Fruit fly (Drosophila melanogaster) whole organism, embryonic: Measurements from ENCODE around the gene CG31381.

Experiments
- Abd-B ChIP-seq: fragments of 200-800 bp; sonication (Bioruptor generic); optimal IDR thresholded peaks from 2 replicates; lab custom pipeline; 2018; ENCODE audit warnings: missing biosample characterization, mild to moderate bottlenecking, missing genetic modification characterization, moderate library complexity
- Asciz ChIP-seq: fragments of 200-800 bp; sonication (Bioruptor generic); optimal IDR thresholded peaks from 2 replicates; lab custom pipeline; 2017; ENCODE audit warnings: missing biosample characterization, mild to moderate bottlenecking, missing genetic modification characterization, missing genetic modification reagents
- Bdp1 ChIP-seq: fragments of 200-800 bp; sonication (Bioruptor generic); optimal IDR thresholded peaks from 3 replicates; lab custom pipeline; 2016; ENCODE audit warnings: missing biosample characterization, missing genetic modification characterization
- Blimp-1 ChIP-seq: fragments of 200-800 bp; sonication (Bioruptor generic); optimal IDR thresholded peaks from 3 replicates; lab custom pipeline; 2018; ENCODE audit warnings: missing biosample characterization, missing genetic modification characterization, mild to moderate bottlenecking, moderate library complexity, missing genetic modification reagents
- CG13123 ChIP-seq: fragments of 200-800 bp; sonication (Bioruptor generic); optimal IDR thresholded peaks from 2 replicates; lab custom pipeline; 2016; ENCODE audit warnings: missing biosample characterization, missing genetic modification characterization
- CG13296 ChIP-seq: fragments of 200-800 bp; sonication (Bioruptor generic); optimal IDR thresholded peaks from 3 replicates; lab custom pipeline; 2018; ENCODE audit warnings: missing biosample characterization, mild to moderate bottlenecking, missing genetic modification characterization
- CG13775 ChIP-seq: fragments of 200-800 bp; sonication (Bioruptor generic); optimal IDR thresholded peaks from 3 replicates; lab custom pipeline; 2017; ENCODE audit warnings: missing biosample characterization, mild to moderate bottlenecking, missing genetic modification characterization
- CG15514 ChIP-seq: fragments of 200-800 bp; sonication (Bioruptor generic); optimal IDR thresholded peaks from 3 replicates; lab custom pipeline; 2017; ENCODE audit warnings: missing biosample characterization, missing genetic modification characterization, mild to moderate bottlenecking, moderate library complexity, missing genetic modification reagents
- CG1603 ChIP-seq: fragments of 200-800 bp; sonication (Bioruptor generic); optimal IDR thresholded peaks from 2 replicates; lab custom pipeline; 2019; ENCODE audit warnings: missing biosample characterization, mild to moderate bottlenecking, missing genetic modification characterization, moderate library complexity
- CG1792 ChIP-seq: fragments of 200-800 bp; sonication (Bioruptor generic); optimal IDR thresholded peaks from 2 replicates; lab custom pipeline; 2016; ENCODE audit warnings: missing biosample characterization, missing genetic modification characterization
- CG18619 ChIP-seq: fragments of 200-800 bp; sonication (Bioruptor generic); optimal IDR thresholded peaks from 3 replicates; lab custom pipeline; 2017; ENCODE audit warnings: missing biosample characterization, mild to moderate bottlenecking, missing genetic modification characterization
- CG2129 ChIP-seq: fragments of 200-800 bp; sonication (Bioruptor generic); IDR thresholded peaks from 2 replicates; pipeline ENCODE4 v1.3.6; 2022; ENCODE audit warnings: missing biosample characterization, missing genetic modification characterization; ENCODE audit not compliant: partially characterized antibody
- CG30020 ChIP-seq: fragments of 200-800 bp; optimal IDR thresholded peaks from 2 replicates; lab custom pipeline; 2019; ENCODE audit warnings: missing biosample characterization, mild to moderate bottlenecking, missing genetic modification characterization, moderate library complexity
- CG31388 ChIP-seq: fragments of 200-800 bp; sonication (Bioruptor generic); optimal IDR thresholded peaks from 2 replicates; lab custom pipeline; 2016; ENCODE audit warnings: missing biosample characterization, missing genetic modification characterization
- CG33213 ChIP-seq: fragments of 200-800 bp; sonication (Bioruptor generic); optimal IDR thresholded peaks from 3 replicates; lab custom pipeline; 2016; ENCODE audit warnings: missing biosample characterization, missing genetic modification characterization
- CG33557 ChIP-seq: fragments of 200-800 bp; sonication (Bioruptor generic); optimal IDR thresholded peaks from 2 replicates; lab custom pipeline; 2019; ENCODE audit warnings: missing biosample characterization, mild to moderate bottlenecking, missing genetic modification characterization, moderate library complexity
- CG3847 ChIP-seq: fragments of 200-800 bp; sonication (Bioruptor generic); IDR thresholded peaks from 2 replicates; pipeline ENCODE4 v1.3.6; 2022; ENCODE audit warnings: missing biosample characterization, missing genetic modification characterization
- CG4404 ChIP-seq: fragments of 200-800 bp; sonication (Bioruptor generic); IDR thresholded peaks from 2 replicates; pipeline ENCODE4 v1.3.6; 2022; ENCODE audit warnings: missing biosample characterization, missing genetic modification characterization
- CG5953 ChIP-seq: fragments of 200-800 bp; sonication (Bioruptor generic); IDR thresholded peaks from 2 replicates; pipeline ENCODE4 v1.3.6; 2022; ENCODE audit warnings: missing biosample characterization, missing genetic modification characterization
- CG6813 ChIP-seq: fragments of 200-800 bp; sonication (Bioruptor generic); optimal IDR thresholded peaks from 2 replicates; lab custom pipeline; 2017; ENCODE audit warnings: missing biosample characterization, missing genetic modification characterization, mild to moderate bottlenecking, moderate library complexity, missing genetic modification reagents
- CG9876 ChIP-seq: fragments of 200-800 bp; sonication (Bioruptor generic); optimal IDR thresholded peaks from 2 replicates; lab custom pipeline; 2016; ENCODE audit warnings: missing biosample characterization, missing genetic modification characterization
- CTCF ChIP-seq: fragments of 200-800 bp; sonication (Bioruptor generic); optimal IDR thresholded peaks from 2 replicates; lab custom pipeline; 2017; ENCODE audit warnings: missing biosample characterization, mild to moderate bottlenecking, missing genetic modification characterization, moderate library complexity
- Drgx ChIP-seq: fragments of 200-800 bp; sonication (Bioruptor generic); IDR thresholded peaks from 2 replicates; pipeline ENCODE4 v1.3.6; 2022; ENCODE audit warnings: missing biosample characterization, missing genetic modification characterization
- H2.0 ChIP-seq: fragments of 200-800 bp; sonication (Bioruptor generic); IDR thresholded peaks from 2 replicates; pipeline ENCODE4 v1.3.6; 2022; ENCODE audit warnings: missing biosample characterization, missing genetic modification characterization
- HHEX ChIP-seq: fragments of 200-800 bp; sonication (Bioruptor generic); optimal IDR thresholded peaks from 3 replicates; lab custom pipeline; 2017; ENCODE audit warnings: missing biosample characterization, mild to moderate bottlenecking, missing genetic modification characterization, missing genetic modification reagents
- HmgD ChIP-seq: fragments of 200-800 bp; sonication (Bioruptor generic); optimal IDR thresholded peaks from 3 replicates; lab custom pipeline; 2016; ENCODE audit warnings: missing biosample characterization, missing genetic modification characterization
- MESR4 ChIP-seq: fragments of 200-800 bp; sonication (Bioruptor generic); optimal IDR thresholded peaks from 2 replicates; lab custom pipeline; 2018; ENCODE audit warnings: missing biosample characterization, mild to moderate bottlenecking, missing genetic modification characterization, moderate library complexity
- NC2β ChIP-seq: fragments of 200-800 bp; sonication (Bioruptor generic); optimal IDR thresholded peaks from 2 replicates; lab custom pipeline; 2016; ENCODE audit warnings: missing biosample characterization, missing genetic modification characterization
- Poxn ChIP-seq: fragments of 200-800 bp; sonication (Bioruptor generic); IDR thresholded peaks from 2 replicates; pipeline ENCODE4 v1.3.6; 2022; ENCODE audit warnings: missing biosample characterization, missing genetic modification characterization
- Rfx ChIP-seq: fragments of 200-800 bp; sonication (Bioruptor generic); IDR thresholded peaks from 2 replicates; pipeline ENCODE4 v1.3.6; 2022; ENCODE audit warnings: missing biosample characterization, missing genetic modification characterization
- Ssrp ChIP-seq: fragments of 200-800 bp; sonication (Bioruptor generic); optimal IDR thresholded peaks from 2 replicates; lab custom pipeline; 2018; ENCODE audit warnings: missing biosample characterization, mild to moderate bottlenecking, missing genetic modification characterization, moderate library complexity
- Taf1 ChIP-seq: fragments of 200-800 bp; sonication (Bioruptor generic); IDR thresholded peaks from 2 replicates; pipeline ENCODE4 v1.3.6; 2022; ENCODE audit warnings: missing biosample characterization, missing genetic modification characterization
- bigmax ChIP-seq: fragments of 200-800 bp; sonication (Bioruptor generic); optimal IDR thresholded peaks from 2 replicates; lab custom pipeline; 2018; ENCODE audit warnings: missing biosample characterization, mild to moderate bottlenecking, missing genetic modification characterization
- btn ChIP-seq: fragments of 200-800 bp; sonication (Bioruptor generic); optimal IDR thresholded peaks from 2 replicates; lab custom pipeline; 2016; ENCODE audit warnings: missing biosample characterization, missing genetic modification characterization
- cad ChIP-seq: fragments of >200 bp; optimal IDR thresholded peaks from 2 replicates; lab custom pipeline; 2017; ENCODE audit warnings: missing biosample characterization, missing genetic modification characterization
- cato ChIP-seq: fragments of 200-800 bp; sonication (Bioruptor generic); optimal IDR thresholded peaks from 2 replicates; lab custom pipeline; 2016; ENCODE audit warnings: missing biosample characterization, missing genetic modification characterization, borderline replicate concordance
- chn ChIP-seq: fragments of 200-800 bp; sonication (Bioruptor generic); optimal IDR thresholded peaks from 2 replicates; lab custom pipeline; 2016; ENCODE audit warnings: missing biosample characterization, missing genetic modification characterization
- dpn ChIP-seq, 2 experiments: fragments of 200-800 bp; sonication (Bioruptor generic); optimal IDR thresholded peaks; 3 replicates each; lab custom pipeline; 2016; ENCODE audit warnings: missing biosample characterization in 2 of 2, missing genetic modification characterization in 2 of 2
- ems ChIP-seq: fragments of 200-800 bp; sonication (Bioruptor generic); optimal IDR thresholded peaks from 3 replicates; lab custom pipeline; 2016; ENCODE audit warnings: missing biosample characterization, missing genetic modification characterization
- esg ChIP-seq: fragments of 200-800 bp; sonication (Bioruptor generic); conservative IDR thresholded peaks from 2 replicates; pipeline ENCODE4 v1.3.6; 2022; ENCODE audit warnings: missing biosample characterization, missing genetic modification characterization
- exex ChIP-seq: fragments of 200-800 bp; sonication (Bioruptor generic); optimal IDR thresholded peaks from 4 replicates; lab custom pipeline; 2018; ENCODE audit warnings: missing biosample characterization, mild to moderate bottlenecking, missing genetic modification characterization, moderate library complexity
- lmd ChIP-seq: fragments of 200-800 bp; sonication (Bioruptor generic); IDR thresholded peaks from 2 replicates; pipeline ENCODE4 v1.3.6; 2022; ENCODE audit warnings: missing biosample characterization, missing genetic modification characterization
- nerfin-1 ChIP-seq: fragments of 200-800 bp; sonication (Bioruptor generic); optimal IDR thresholded peaks from 3 replicates; lab custom pipeline; 2019; ENCODE audit warnings: missing biosample characterization, mild to moderate bottlenecking, missing genetic modification characterization, moderate library complexity
- onecut ChIP-seq: fragments of 200-800 bp; sonication (Bioruptor generic); IDR thresholded peaks from 2 replicates; pipeline ENCODE4 v1.3.6; 2022; ENCODE audit warnings: missing biosample characterization, missing genetic modification characterization
- pita ChIP-seq: fragments of 200-800 bp; sonication (Bioruptor generic); optimal IDR thresholded peaks from 2 replicates; lab custom pipeline; 2017; ENCODE audit warnings: missing biosample characterization, mild to moderate bottlenecking, missing genetic modification characterization
- prd ChIP-seq, 3 experiments: fragments of >200 bp in 2 of 3; fragments of 200-800 bp in 1 of 3; sonication (Bioruptor generic) in 1 of 3; optimal IDR thresholded peaks in 2 of 3; IDR thresholded peaks in 1 of 3; 2 replicates in 2 of 3; 3 replicates in 1 of 3; pipeline versions ENCODE4 v1.3.6 to Lab custom; 2017 to 2022; ENCODE audit warnings: missing biosample characterization in 1 of 3, missing genetic modification characterization in 1 of 3
- pzg ChIP-seq: fragments of 200-800 bp; sonication (Bioruptor generic); optimal IDR thresholded peaks from 3 replicates; lab custom pipeline; 2018; ENCODE audit warnings: missing biosample characterization, mild to moderate bottlenecking, missing genetic modification characterization, moderate library complexity
- sc ChIP-seq, 3 experiments: fragments of >200 bp in 2 of 3; fragments of 200-800 bp in 1 of 3; sonication (Bioruptor generic) in 1 of 3; optimal IDR thresholded peaks; 2 replicates in 2 of 3; 3 replicates in 1 of 3; lab custom pipeline; 2017; ENCODE audit warnings: mild to moderate bottlenecking in 1 of 3, missing biosample characterization in 1 of 3, missing genetic modification characterization in 1 of 3, missing genetic modification reagents in 1 of 3
- sim ChIP-seq: fragments of 200-800 bp; sonication (Bioruptor generic); IDR thresholded peaks from 2 replicates; pipeline ENCODE4 v1.3.6; 2022; ENCODE audit warnings: missing biosample characterization, missing genetic modification characterization
- sob ChIP-seq: fragments of 200-800 bp; sonication (Bioruptor generic); IDR thresholded peaks from 2 replicates; pipeline ENCODE4 v1.3.6; 2022; ENCODE audit warnings: missing biosample characterization, missing genetic modification characterization
- trh ChIP-seq: fragments of 200-800 bp; sonication (Bioruptor generic); optimal IDR thresholded peaks from 2 replicates; lab custom pipeline; 2016; ENCODE audit warnings: missing biosample characterization, missing genetic modification characterization
- tx ChIP-seq: fragments of 200-800 bp; sonication (Bioruptor generic); optimal IDR thresholded peaks from 2 replicates; lab custom pipeline; 2016; ENCODE audit warnings: missing biosample characterization, missing genetic modification characterization

Gene CG31381

dm6 chr3R:24876843-24877457, at the start of gene CG31381, which contains the start of gene CG11089 (continued):
- TF ChIP-seq CG1603 (no peak), CG13775 (peak; percentile 6), prd (optimal IDR thresholded peaks at IDR 0.05; lab: Kevin White, UChicago) (no peak), prd (GFP tag; IDR thresholded peaks at IDR 0.05; lab: Robert Waterston, UW) (no peak), CG6813 (GFP tag; lab: Kevin White, UChicago) (no peak), HHEX (GFP tag; lab: Kevin White, UChicago) (no peak), CG15514 (peak; percentile 83), sob (GFP tag; lab: Robert Waterston, UW) (no peak), chn (no peak), ems (no peak), NC2β (GFP tag; lab: Kevin White, UChicago) (no peak), CG33557 (GFP tag; lab: Kevin White, UChicago) (no peak), Drgx (GFP tag; lab: Robert Waterston, UW) (no peak), CG9876 (no peak), CG5953 (GFP tag; lab: Robert Waterston, UW) (no peak), CG13296 (GFP tag; lab: Kevin White, UChicago) (no peak), CG30020 (peak; percentile 2), CG1792 (GFP tag; lab: Kevin White, UChicago) (no peak), Rfx (GFP tag; lab: Robert Waterston, UW) (no peak), cato (GFP tag; lab: Kevin White, UChicago) (no peak), Bdp1 (GFP tag; lab: Kevin White, UChicago) (no peak), CG2129 (GFP tag; lab: Robert Waterston, UW) (no peak), CG31388 (no peak), Asciz (GFP tag; lab: Kevin White, UChicago) (peak; percentile 25), CG13123 (GFP tag; lab: Kevin White, UChicago) (no peak), CG33213 (GFP tag; lab: Kevin White, UChicago) (no peak), bigmax (GFP tag; lab: Kevin White, UChicago) (no peak), Taf1 (GFP tag; lab: Robert Waterston, UW) (no peak), sim (GFP tag; lab: Robert Waterston, UW) (no peak), sc (optimal IDR thresholded peaks at IDR 0.05; lab: Kevin White, UChicago) (no peak), sc (GFP tag; optimal IDR thresholded peaks at IDR 0.05; lab: Kevin White, UChicago) (no peak), btn (GFP tag; lab: Kevin White, UChicago) (no peak), HmgD (GFP tag; lab: Kevin White, UChicago) (no peak), esg (GFP tag; lab: Robert Waterston, UW) (no peak), Poxn (GFP tag; lab: Robert Waterston, UW) (no peak), Ssrp (tag; lab: Kevin White, UChicago) (no peak), CTCF (no peak), Blimp-1 (no peak), trh (GFP tag; lab: Kevin White, UChicago) (no peak), tx (GFP tag; lab: Kevin White, UChicago) (no peak)

- TF ChIP-seq CG4404 (GFP tag; lab: Robert Waterston, UW): no peak
- TF ChIP-seq Abd-B (GFP tag; lab: Kevin White, UChicago): no peak
- TF ChIP-seq CG9876: no peak
- peak; percentile 30 for TF ChIP-seq nerfin-1 (tag; lab: Kevin White, UChicago)
- no peak for TF ChIP-seq exex
- peak; percentile 1 for TF ChIP-seq MESR4 (GFP tag; lab: Kevin White, UChicago)
- no peak for TF ChIP-seq H2.0 (GFP tag; lab: Robert Waterston, UW)
- TF ChIP-seq pita: no peak
- TF ChIP-seq cad (GFP tag; lab: Kevin White, UChicago): no peak
- TF ChIP-seq CG18619 (GFP tag; lab: Kevin White, UChicago): no peak
- TF ChIP-seq onecut: peak; percentile 100
- no peak for TF ChIP-seq lmd (GFP tag; lab: Robert Waterston, UW)
- TF ChIP-seq CG3847 (GFP tag; lab: Robert Waterston, UW): no peak
- peak; percentile 22 for TF ChIP-seq pzg (GFP tag; lab: Kevin White, UChicago)
- no peak for TF ChIP-seq dpn (GFP tag; optimal IDR thresholded peaks at IDR 0.05; lab: Kevin White, UChicago)
- no peak for TF ChIP-seq CG13775
Measured at dm6 chr3R:24828234-24828633, 48.6 kb upstream of the CG31381 start, which contains the start of gene RabX4. Gene RabX4 (minus strand): TSS chr3R:24828409.
